Fruit fly (Drosophila melanogaster): ENCODE results near the gene CG13386.
A peak's percentile ranks its signal among the peaks of the same experiment; 100 is the strongest.

- no peak for TF ChIP-seq ttk (optimal IDR thresholded peaks at IDR 0.05)
- no peak for TF ChIP-seq h (optimal IDR thresholded peaks at IDR 0.05)
- TF ChIP-seq Myc (optimal IDR thresholded peaks at IDR 0.05) = no peak
- peak; percentile 68 for TF ChIP-seq psq (optimal IDR thresholded peaks at IDR 0.05)
- TF ChIP-seq insv (optimal IDR thresholded peaks at IDR 0.05) = no peak
Measured at dm6 chr2L:8403286-8404270, 4.8 kb downstream of the CG13386 start, which contains the start of gene emb.

Measured in Kc167 (cell line).